Fruit fly (Drosophila melanogaster) whole organism, embryonic: Measurements from ENCODE around the gene JMJD4.

Experiments
- CG10543 ChIP-seq: fragments of 200-800 bp; sonication (Bioruptor generic); optimal IDR thresholded peaks from 3 replicates; lab custom pipeline; 2017; ENCODE audit warnings: missing biosample characterization, mild to moderate bottlenecking, missing genetic modification characterization, moderate library complexity
- CG12659 ChIP-seq: fragments of 200-800 bp; sonication (Bioruptor generic); optimal IDR thresholded peaks from 3 replicates; lab custom pipeline; 2017; ENCODE audit warnings: mild to moderate bottlenecking, missing biosample characterization, missing genetic modification reagents, missing genetic modification characterization
- CG15011 ChIP-seq: fragments of 200-800 bp; sonication (Bioruptor generic); optimal IDR thresholded peaks from 3 replicates; lab custom pipeline; 2018; ENCODE audit warnings: missing biosample characterization, mild to moderate bottlenecking, missing genetic modification characterization
- CG17385 ChIP-seq: fragments of 200-800 bp; sonication (Bioruptor generic); optimal IDR thresholded peaks from 3 replicates; lab custom pipeline; 2018; ENCODE audit warnings: missing biosample characterization, mild to moderate bottlenecking, missing genetic modification characterization
- CG2199 ChIP-seq: fragments of 200-800 bp; sonication (Bioruptor generic); IDR thresholded peaks from 3 replicates; pipeline ENCODE4 v1.3.6; 2022; ENCODE audit warnings: missing biosample characterization, missing genetic modification characterization
- CG31224 ChIP-seq: fragments of 200-800 bp; sonication (Bioruptor generic); IDR thresholded peaks from 2 replicates; pipeline ENCODE4 v1.3.6; 2022; ENCODE audit warnings: missing biosample characterization, missing genetic modification characterization
- CG43689 ChIP-seq: fragments of 200-800 bp; sonication (Bioruptor generic); IDR thresholded peaks from 2 replicates; pipeline ENCODE4 v1.3.6; 2022; ENCODE audit warnings: missing biosample characterization, missing genetic modification characterization
- CG4730 ChIP-seq: fragments of 200-800 bp; sonication (Bioruptor generic); IDR thresholded peaks from 2 replicates; pipeline ENCODE4 v1.3.6; 2022; ENCODE audit warnings: missing biosample characterization, missing genetic modification characterization
- CG6175 ChIP-seq: fragments of 200-800 bp; sonication (Bioruptor generic); IDR thresholded peaks from 3 replicates; pipeline ENCODE4 v1.3.6; 2022; ENCODE audit warnings: missing biosample characterization, missing genetic modification characterization
- CG6765 ChIP-seq: fragments of 200-800 bp; sonication (Bioruptor generic); optimal IDR thresholded peaks from 3 replicates; lab custom pipeline; 2017; ENCODE audit warnings: missing biosample characterization, mild to moderate bottlenecking, missing genetic modification characterization
- CG7372 ChIP-seq: fragments of 200-800 bp; sonication (Bioruptor generic); IDR thresholded peaks from 2 replicates; pipeline ENCODE4 v1.3.6; 2022; ENCODE audit warnings: missing biosample characterization, missing genetic modification characterization
- CG8478 ChIP-seq: fragments of >200 bp; optimal IDR thresholded peaks from 2 replicates; lab custom pipeline; 2018
- CG8924 ChIP-seq: fragments of 200-800 bp; optimal IDR thresholded peaks from 3 replicates; lab custom pipeline; 2019; ENCODE audit warnings: missing biosample characterization, mild to moderate bottlenecking, missing genetic modification characterization, moderate library complexity
- CG9817 ChIP-seq: fragments of 200-800 bp; sonication (Bioruptor generic); optimal IDR thresholded peaks from 2 replicates; lab custom pipeline; 2018; ENCODE audit warnings: missing biosample characterization, mild to moderate bottlenecking, missing genetic modification characterization, moderate library complexity
- Camta ChIP-seq: fragments of 200-800 bp; sonication (Bioruptor generic); optimal IDR thresholded peaks from 2 replicates; lab custom pipeline; 2016; ENCODE audit warnings: missing biosample characterization, missing genetic modification characterization
- Dref ChIP-seq: fragments of 200-800 bp; sonication (Bioruptor generic); IDR thresholded peaks from 2 replicates; pipeline ENCODE4 v1.3.6; 2022; ENCODE audit warnings: missing biosample characterization, missing genetic modification characterization
- Hmr ChIP-seq: fragments of 200-800 bp; sonication (Bioruptor generic); optimal IDR thresholded peaks from 3 replicates; lab custom pipeline; 2017; ENCODE audit warnings: mild to moderate bottlenecking, missing biosample characterization, missing genetic modification reagents, missing genetic modification characterization
- Hmx ChIP-seq: fragments of 200-800 bp; sonication (Bioruptor generic); optimal IDR thresholded peaks from 2 replicates; lab custom pipeline; 2016; ENCODE audit warnings: missing biosample characterization, missing genetic modification characterization
- Meics ChIP-seq: fragments of 200-800 bp; sonication (Bioruptor generic); optimal IDR thresholded peaks from 2 replicates; lab custom pipeline; 2017; ENCODE audit warnings: missing biosample characterization, mild to moderate bottlenecking, missing genetic modification characterization
- NFAT ChIP-seq: fragments of 200-800 bp; sonication (Bioruptor generic); IDR thresholded peaks from 2 replicates; pipeline ENCODE4 v1.3.6; 2022; ENCODE audit warnings: missing biosample characterization, missing genetic modification characterization
- Nf-YA ChIP-seq: fragments of 200-800 bp; sonication (Bioruptor generic); IDR thresholded peaks from 2 replicates; pipeline ENCODE4 v1.3.6; 2022; ENCODE audit warnings: missing biosample characterization, missing genetic modification characterization
- Scr ChIP-seq: fragments of 200-800 bp; sonication (Bioruptor generic); IDR thresholded peaks from 2 replicates; pipeline ENCODE4 v1.3.6; 2022; ENCODE audit warnings: missing biosample characterization, missing genetic modification characterization; ENCODE audit not compliant: partially characterized antibody
- Sry-δ ChIP-seq: fragments of 200-800 bp; sonication (Bioruptor generic); optimal IDR thresholded peaks from 2 replicates; lab custom pipeline; 2016; ENCODE audit warnings: missing biosample characterization, missing genetic modification characterization
- Taf1 ChIP-seq: fragments of 200-800 bp; sonication (Bioruptor generic); IDR thresholded peaks from 2 replicates; pipeline ENCODE4 v1.3.6; 2022; ENCODE audit warnings: missing biosample characterization, missing genetic modification characterization
- Usf ChIP-seq: fragments of 200-800 bp; sonication (Bioruptor generic); optimal IDR thresholded peaks from 2 replicates; lab custom pipeline; 2017; ENCODE audit warnings: missing genotype, missing biosample characterization, missing genetic modification characterization
- Xrp1 ChIP-seq: fragments of 200-800 bp; sonication (Bioruptor generic); IDR thresholded peaks from 2 replicates; pipeline ENCODE4 v1.3.6; 2022; ENCODE audit warnings: missing biosample characterization, missing genetic modification characterization
- bab2 ChIP-seq: fragments of 200-800 bp; sonication (Bioruptor generic); optimal IDR thresholded peaks from 2 replicates; lab custom pipeline; 2016; ENCODE audit warnings: missing biosample characterization, missing genetic modification characterization
- bigmax ChIP-seq: fragments of 200-800 bp; sonication (Bioruptor generic); optimal IDR thresholded peaks from 2 replicates; lab custom pipeline; 2018; ENCODE audit warnings: missing biosample characterization, mild to moderate bottlenecking, missing genetic modification characterization
- bsh ChIP-seq, 2 experiments: fragments of 200-800 bp; sonication (Bioruptor generic); optimal IDR thresholded peaks; 2 replicates each; lab custom pipeline; 2017 to 2018; ENCODE audit warnings: mild to moderate bottlenecking in 2 of 2, missing biosample characterization in 2 of 2, missing genetic modification characterization in 2 of 2, moderate library complexity in 1 of 2
- da ChIP-seq: fragments of 200-800 bp; sonication (Bioruptor generic); optimal IDR thresholded peaks from 2 replicates; lab custom pipeline; 2016; ENCODE audit warnings: missing biosample characterization, missing genetic modification characterization
- dmrt11E ChIP-seq: fragments of 200-800 bp; sonication (Bioruptor generic); optimal IDR thresholded peaks from 3 replicates; lab custom pipeline; 2018; ENCODE audit warnings: missing biosample characterization, mild to moderate bottlenecking, missing genetic modification characterization, moderate library complexity
- eyg ChIP-seq: fragments of 200-800 bp; sonication (Bioruptor generic); optimal IDR thresholded peaks from 3 replicates; lab custom pipeline; 2016; ENCODE audit warnings: missing biosample characterization, missing genetic modification characterization
- gro ChIP-seq: fragments of 200-800 bp; sonication (Bioruptor generic); optimal IDR thresholded peaks from 2 replicates; lab custom pipeline; 2016; ENCODE audit warnings: missing biosample characterization, missing genetic modification characterization
- hbn ChIP-seq: fragments of 200-800 bp; sonication (Bioruptor generic); IDR thresholded peaks from 2 replicates; pipeline ENCODE4 v1.3.6; 2022; ENCODE audit warnings: missing biosample characterization, missing genetic modification characterization; ENCODE audit not compliant: partially characterized antibody
- her ChIP-seq: fragments of 200-800 bp; sonication (Bioruptor generic); optimal IDR thresholded peaks from 2 replicates; lab custom pipeline; 2016; ENCODE audit warnings: missing biosample characterization, missing genetic modification characterization
- kni ChIP-seq: fragments of 200-800 bp; sonication (Bioruptor generic); optimal IDR thresholded peaks from 3 replicates; lab custom pipeline; 2017; ENCODE audit warnings: mild to moderate bottlenecking, missing biosample characterization, missing genetic modification reagents, missing genetic modification characterization
- lmd ChIP-seq: fragments of 200-800 bp; sonication (Bioruptor generic); IDR thresholded peaks from 2 replicates; pipeline ENCODE4 v1.3.6; 2022; ENCODE audit warnings: missing biosample characterization, missing genetic modification characterization
- lola ChIP-seq, 3 experiments: fragments of >200 bp in 2 of 3; fragments of 200-800 bp in 1 of 3; sonication (Bioruptor generic) in 1 of 3; optimal IDR thresholded peaks; 2 replicates each; lab custom pipeline; 2017 to 2019; ENCODE audit warnings: missing biosample characterization in 3 of 3, missing genetic modification characterization in 3 of 3, mild to moderate bottlenecking in 1 of 3, moderate library complexity in 1 of 3
- maf-S ChIP-seq: fragments of 200-800 bp; sonication (Bioruptor generic); optimal IDR thresholded peaks from 2 replicates; lab custom pipeline; 2016; ENCODE audit warnings: missing biosample characterization, missing genetic modification characterization
- nmo ChIP-seq: fragments of 200-800 bp; sonication (Bioruptor generic); optimal IDR thresholded peaks from 2 replicates; lab custom pipeline; 2018; ENCODE audit warnings: missing biosample characterization, mild to moderate bottlenecking, missing genetic modification characterization, moderate library complexity
- nom ChIP-seq: fragments of 200-800 bp; sonication (Bioruptor generic); optimal IDR thresholded peaks from 2 replicates; lab custom pipeline; 2017; ENCODE audit warnings: missing biosample characterization, missing genetic modification characterization, mild to moderate bottlenecking, moderate library complexity, missing genetic modification reagents
- pan ChIP-seq, 4 experiments: fragments of >200 bp in 3 of 4; fragments of 200-800 bp in 1 of 4; sonication (Bioruptor generic) in 1 of 4; optimal IDR thresholded peaks in 3 of 4; IDR thresholded peaks in 1 of 4; 2 replicates each; pipeline versions ENCODE4 v1.3.6 to Lab custom; 2017 to 2022; ENCODE audit warnings: missing biosample characterization in 2 of 4, missing genetic modification characterization in 2 of 4, mixed read lengths in 1 of 4
- pb ChIP-seq: fragments of 200-800 bp; sonication (Bioruptor generic); optimal IDR thresholded peaks from 3 replicates; lab custom pipeline; 2016; ENCODE audit warnings: missing biosample characterization, missing genetic modification characterization
- ranshi ChIP-seq: fragments of 200-800 bp; sonication (Bioruptor generic); IDR thresholded peaks from 2 replicates; pipeline ENCODE4 v1.3.6; 2022; ENCODE audit warnings: missing biosample characterization, missing genetic modification characterization
- shn ChIP-seq: fragments of 200-800 bp; sonication (Bioruptor generic); optimal IDR thresholded peaks from 3 replicates; lab custom pipeline; 2016; ENCODE audit warnings: missing biosample characterization, missing genetic modification characterization
- sisA ChIP-seq: fragments of 200-800 bp; sonication (Bioruptor generic); IDR thresholded peaks from 2 replicates; pipeline ENCODE4 v1.3.6; 2022; ENCODE audit warnings: missing biosample characterization, missing genetic modification characterization
- slp2 ChIP-seq: fragments of 200-800 bp; sonication (Bioruptor generic); optimal IDR thresholded peaks from 2 replicates; lab custom pipeline; 2016; ENCODE audit warnings: missing biosample characterization, missing genetic modification characterization
- vvl ChIP-seq: fragments of 200-800 bp; sonication (Bioruptor generic); IDR thresholded peaks from 2 replicates; pipeline ENCODE4 v1.3.6; 2022; ENCODE audit warnings: missing biosample characterization, missing genetic modification characterization
- zen2 ChIP-seq: fragments of 200-800 bp; sonication (Bioruptor generic); IDR thresholded peaks from 3 replicates; pipeline ENCODE4 v1.3.6; 2022; ENCODE audit warnings: missing biosample characterization, missing genetic modification characterization; ENCODE audit not compliant: partially characterized antibody

Gene JMJD4

DNA sequence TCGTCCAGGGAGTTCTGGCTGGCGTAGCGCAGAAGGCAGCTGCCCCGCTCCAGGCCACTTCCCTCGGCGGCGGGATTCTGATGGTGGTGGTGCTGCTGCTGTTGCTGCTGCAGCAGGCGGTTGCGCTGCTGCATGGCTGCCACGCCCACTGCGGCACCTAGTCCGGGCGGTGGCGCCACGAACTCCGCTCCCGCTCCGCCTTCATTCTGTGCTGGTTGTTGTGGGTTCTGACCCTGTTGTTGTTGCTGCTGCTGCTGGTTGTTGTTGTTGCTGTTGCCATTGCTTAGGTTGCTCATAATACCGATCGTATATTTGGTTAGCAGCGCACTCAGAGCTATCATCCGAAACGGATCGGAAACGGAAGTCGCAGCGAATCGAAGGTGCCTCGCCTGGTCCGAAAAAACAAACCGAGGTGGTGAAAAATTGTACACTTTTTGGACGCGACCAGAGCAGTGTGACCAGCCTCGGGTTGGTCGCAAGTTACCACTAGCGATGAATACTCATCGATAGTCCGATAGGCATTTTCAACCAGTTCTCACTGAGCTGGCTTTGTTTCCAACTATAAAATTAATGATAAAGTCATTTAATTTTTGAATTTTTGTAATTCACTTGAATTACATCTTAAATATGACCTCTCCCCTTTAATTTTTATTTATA, 21.4 kb downstream of the JMJD4 start, which contains the start of gene kel (continued):
- TF ChIP-seq Nf-YA (GFP tag; lab: Robert Waterston, UW) (no peak), CG12659 (GFP tag; lab: Kevin White, UChicago) (peak; percentile 80), Hmr (peak; percentile 82), nom (no peak), CG6175 (GFP tag; lab: Robert Waterston, UW) (no peak), CG4730 (GFP tag; lab: Robert Waterston, UW) (no peak), CG17385 (GFP tag; lab: Kevin White, UChicago) (peak; percentile 49), pb (GFP tag; lab: Kevin White, UChicago) (no peak), CG43689 (no peak), sisA (no peak), lmd (GFP tag; lab: Robert Waterston, UW) (no peak), zen2 (peak; percentile 49; the same call in 2 of the 3 replicates), da (GFP tag; lab: Kevin White, UChicago) (no peak), vvl (peak; percentile 67), pan (optimal IDR thresholded peaks at IDR 0.05; lab: Kevin White, UChicago) (no peak), pan (GFP tag; optimal IDR thresholded peaks at IDR 0.05 in 1 of 2, IDR thresholded peaks at IDR 0.05 in 1 of 2) (peak in 1 of 2 experiments; percentile 29), her (peak; percentile 68), bsh (GFP tag; optimal IDR thresholded peaks at IDR 0.05; lab: Kevin White, UChicago) (peak in 1 of 2 experiments; percentile 33), shn (peak; percentile 12), Usf (no peak), eyg (GFP tag; lab: Kevin White, UChicago) (peak; percentile 20), CG9817 (tag; lab: Kevin White, UChicago) (no peak), maf-S (GFP tag; lab: Kevin White, UChicago) (no peak), Taf1 (GFP tag; lab: Robert Waterston, UW) (0 out of 2 replicates have a peak, but pooled peaks have one; percentile 7), kni (GFP tag; lab: Kevin White, UChicago) (no peak), gro (GFP tag; lab: Kevin White, UChicago) (peak; percentile 81), CG8478 (lab: Kevin White, UChicago) (peak; percentile 44), CG10543 (GFP tag; lab: Kevin White, UChicago) (peak; percentile 47), Sry-δ (peak; percentile 90), bigmax (GFP tag; lab: Kevin White, UChicago) (peak; percentile 35), CG6765 (GFP tag; lab: Kevin White, UChicago) (peak; percentile 60), Xrp1 (GFP tag; lab: Robert Waterston, UW) (0 out of 2 replicates have a peak, but pooled peaks have one; percentile 9), CG2199 (GFP tag; lab: Robert Waterston, UW) (0 out of 3 replicates have a peak, but pooled peaks have one; percentile 33), CG8924 (tag; lab: Kevin White, UChicago) (peak; percentile 57), Scr (GFP tag; lab: Robert Waterston, UW) (peak; percentile 78), hbn (GFP tag; lab: Robert Waterston, UW) (peak; percentile 35; the same call in 1 of the 2 replicates), Meics (GFP tag; lab: Kevin White, UChicago) (peak; percentile 57), lola (GFP tag; optimal IDR thresholded peaks at IDR 0.05; lab: Kevin White, UChicago) (no peak), CG7372 (GFP tag; lab: Robert Waterston, UW) (no peak), Dref (GFP tag; lab: Robert Waterston, UW) (peak; percentile 90), NFAT (GFP tag; lab: Robert Waterston, UW) (peak; percentile 59), CG15011 (no peak), bab2 (peak; percentile 16), CG31224 (GFP tag; lab: Robert Waterston, UW) (no peak), ranshi (GFP tag; lab: Robert Waterston, UW) (peak; percentile 17; the same call in 1 of the 2 replicates), Camta (GFP tag; lab: Kevin White, UChicago) (peak; percentile 39), nmo (GFP tag; lab: Kevin White, UChicago) (peak; percentile 59), slp2 (no peak), dmrt11E (tag; lab: Kevin White, UChicago) (peak; percentile 26), Hmx (GFP tag; lab: Kevin White, UChicago) (no peak)
